Worm (Caenorhabditis elegans) whole organism, L1 larva: ENCODE data around the gene F44E5.2.

Experiments used
- C16A3.4 ChIP-seq: fragments of 150-350 bp; optimal IDR thresholded peaks from 2 replicates; lab custom pipeline; 2014; ENCODE audit warnings: missing biosample characterization, missing genetic modification characterization
- aha-1 ChIP-seq: fragments of 150-350 bp; optimal IDR thresholded peaks from 2 replicates; lab custom pipeline; 2014; ENCODE audit warnings: missing biosample characterization, missing genetic modification characterization
- fkh-10 ChIP-seq: sonication (generic microtip); optimal IDR thresholded peaks from 2 replicates; lab custom pipeline; 2017; ENCODE audit warnings: missing biosample characterization, missing genetic modification reagents, missing genetic modification characterization
- mdl-1 ChIP-seq, 2 experiments: fragments of 150-350 bp; optimal IDR thresholded peaks; 2 replicates each; lab custom pipeline; 2014 to 2017; ENCODE audit warnings: missing biosample characterization in 2 of 2, missing genetic modification characterization in 2 of 2, inconsistent platforms in 1 of 2
- nhr-11 ChIP-seq: fragments of 150-350 bp; optimal IDR thresholded peaks from 2 replicates; lab custom pipeline; 2014; ENCODE audit warnings: missing biosample characterization, missing genetic modification characterization
- nhr-19 ChIP-seq: fragments of 200-800 bp; sonication (Bioruptor generic); conservative IDR thresholded peaks from 2 replicates; pipeline ENCODE4 v1.3.6; 2022; ENCODE audit warnings: missing genetic modification characterization, missing compliant biosample characterization
- nhr-84 ChIP-seq: sonication (generic microtip); optimal IDR thresholded peaks from 2 replicates; lab custom pipeline; 2017; ENCODE audit warnings: missing biosample characterization, missing genetic modification characterization
- pqm-1 ChIP-seq: sonication (generic microtip); optimal IDR thresholded peaks from 3 replicates; lab custom pipeline; 2017; ENCODE audit warnings: missing biosample characterization, missing genetic modification characterization
- skn-1 ChIP-seq: fragments of 150-350 bp; optimal IDR thresholded peaks from 2 replicates; lab custom pipeline; 2014; ENCODE audit warnings: missing biosample characterization, missing genetic modification characterization
- snpc-4 ChIP-seq: fragments of 150-350 bp; optimal IDR thresholded peaks from 2 replicates; lab custom pipeline; 2014; ENCODE audit warnings: missing biosample characterization, missing genetic modification characterization
- unc-62 ChIP-seq: fragments of 150-350 bp; optimal IDR thresholded peaks from 2 replicates; lab custom pipeline; 2014; ENCODE audit warnings: missing biosample characterization, missing genetic modification reagents, missing genetic modification characterization
- ztf-4 ChIP-seq: fragments of 150-350 bp; optimal IDR thresholded peaks from 2 replicates; lab custom pipeline; 2014; ENCODE audit warnings: missing biosample characterization, missing genetic modification characterization

DNA sequence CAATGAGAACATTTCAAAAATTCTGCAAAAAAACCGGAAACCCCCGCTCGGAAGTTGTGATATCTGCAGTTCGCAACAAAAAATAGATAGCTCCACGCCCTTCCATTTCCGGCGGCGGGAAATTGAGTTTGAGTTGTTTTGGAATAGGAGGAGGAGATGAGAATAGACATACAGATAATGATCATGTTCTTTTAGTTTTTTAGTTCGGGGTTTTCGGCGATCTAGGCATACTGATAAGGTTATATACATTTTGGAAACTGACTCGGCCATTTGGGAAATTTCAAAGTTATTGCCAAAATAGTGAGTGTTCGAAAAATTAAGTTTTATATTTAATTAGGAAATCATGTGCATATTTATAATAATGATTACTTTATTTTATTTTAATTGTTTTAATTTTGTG is 32.7 kb upstream of the F44E5.2 start:
- TF ChIP-seq mdl-1 (tag; optimal IDR thresholded peaks at IDR 0.05; lab: Kevin White, UChicago): no peak
- TF ChIP-seq snpc-4 (tag; lab: Kevin White, UChicago): no peak
- no peak for TF ChIP-seq pqm-1
- no peak for TF ChIP-seq fkh-10
- TF ChIP-seq nhr-84 (tag; lab: Kevin White, UChicago): no peak
- TF ChIP-seq nhr-19 (GFP tag; lab: Robert Waterston, UW): no peak
- TF ChIP-seq skn-1 (tag; lab: Kevin White, UChicago): no peak
- no peak for TF ChIP-seq aha-1 (tag; lab: Kevin White, UChicago)
- TF ChIP-seq ztf-4 (tag; lab: Kevin White, UChicago): no peak
- TF ChIP-seq C16A3.4: no peak
- TF ChIP-seq unc-62 (GFP tag; lab: Kevin White, UChicago): no peak
- no peak for TF ChIP-seq nhr-11 (tag; lab: Kevin White, UChicago)
